Worm (Caenorhabditis elegans) whole organism, L4 larva: ENCODE measurements around the gene ugt-39.

Experiments used
- F49E8.2 ChIP-seq: sonication (generic microtip); optimal IDR thresholded peaks from 2 replicates; lab custom pipeline; 2016; ENCODE audit warnings: missing compliant biosample characterization, mild to moderate bottlenecking, missing genetic modification characterization, borderline replicate concordance
- dpl-1 ChIP-seq: fragments of 150-350 bp; optimal IDR thresholded peaks from 2 replicates; lab custom pipeline; 2014; ENCODE audit warnings: missing biosample characterization, missing genetic modification reagents, missing genetic modification characterization
- lin-15B ChIP-seq: fragments of 150-350 bp; sonication (generic microtip); optimal IDR thresholded peaks from 3 replicates; lab custom pipeline; 2014; ENCODE audit warnings: missing biosample characterization, missing genetic modification characterization
- lin-38 ChIP-seq: fragments of 200-800 bp; sonication (Bioruptor generic); IDR thresholded peaks from 2 replicates; pipeline ENCODE4 v1.3.6; 2022; ENCODE audit warnings: missing genetic modification reagents, missing genetic modification characterization, missing compliant biosample characterization
- mxl-3 ChIP-seq: fragments of 200-800 bp; sonication (Bioruptor generic); optimal IDR thresholded peaks from 2 replicates; lab custom pipeline; 2018; ENCODE audit warnings: mild to moderate bottlenecking, missing genetic modification characterization, missing compliant biosample characterization
- nhr-10 ChIP-seq: fragments of 150-350 bp; optimal IDR thresholded peaks from 2 replicates; lab custom pipeline; 2014; ENCODE audit warnings: missing biosample characterization, missing genetic modification characterization
- nhr-102 ChIP-seq: sonication (generic microtip); optimal IDR thresholded peaks from 2 replicates; lab custom pipeline; 2016; ENCODE audit warnings: mild to moderate bottlenecking, missing genetic modification characterization, moderate library complexity, missing compliant biosample characterization
- nhr-237 ChIP-seq: sonication (generic microtip); optimal IDR thresholded peaks from 2 replicates; lab custom pipeline; 2017; ENCODE audit warnings: missing biosample characterization, missing genetic modification characterization
- nhr-28 ChIP-seq: fragments of 150-350 bp; optimal IDR thresholded peaks from 2 replicates; lab custom pipeline; 2014; ENCODE audit warnings: missing biosample characterization, missing genetic modification characterization
- unc-62 ChIP-seq, 3 experiments: fragments of 150-350 bp in 1 of 3; sonication (generic microtip); optimal IDR thresholded peaks in 2 of 3; peaks in 1 of 3; 1 replicate in 1 of 3; 2 replicates in 2 of 3; lab custom pipeline; 2014 to 2017; ENCODE audit warnings: missing biosample characterization in 3 of 3, missing genetic modification characterization in 3 of 3, missing genetic modification reagents in 3 of 3, missing genotype in 1 of 3

DNA sequence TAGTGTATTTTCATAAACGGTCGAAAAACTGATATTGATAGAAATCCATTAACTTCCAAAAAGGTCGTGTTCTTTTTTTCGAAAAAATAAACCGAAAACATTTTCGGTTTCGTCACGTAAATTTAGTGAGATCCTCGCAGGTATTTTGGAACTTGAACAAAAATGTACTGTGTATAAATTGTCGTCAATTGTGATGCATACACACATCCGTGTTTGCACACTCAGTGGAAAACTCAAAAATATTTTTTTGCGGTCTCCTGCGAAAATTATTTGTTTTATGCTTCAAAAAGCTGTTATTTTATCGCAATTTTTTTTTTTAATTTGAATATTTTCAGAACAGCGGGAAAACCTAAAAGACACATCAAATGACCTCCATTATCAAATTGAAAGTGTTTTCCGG is 21.9 kb downstream of the ugt-39 start, which contains the start of gene cpsf-2:
- no peak for TF ChIP-seq mxl-3
- no peak for TF ChIP-seq F49E8.2 (tag; lab: Kevin White, UChicago)
- TF ChIP-seq lin-15B (tag; lab: Kevin White, UChicago): no peak
- TF ChIP-seq nhr-237 (tag; lab: Kevin White, UChicago): no peak
- peak; percentile 1 for TF ChIP-seq dpl-1 (GFP tag; lab: Kevin White, UChicago)
- no peak for TF ChIP-seq lin-38 (GFP tag; lab: Robert Waterston, UW)
- no peak for TF ChIP-seq nhr-102 (tag; lab: Kevin White, UChicago)
- no peak for TF ChIP-seq unc-62 (GFP tag; optimal IDR thresholded peaks at IDR 0.05 in 1 of 2; lab: Kevin White, UChicago)
- no peak for TF ChIP-seq unc-62 (tag; optimal IDR thresholded peaks at IDR 0.05; lab: Kevin White, UChicago)
- TF ChIP-seq nhr-28 (tag; lab: Kevin White, UChicago): no peak
- no peak for TF ChIP-seq nhr-10 (tag; lab: Kevin White, UChicago)
